Fruit fly (Drosophila melanogaster) Kc167 (cell line): ENCODE data around the gene Ostgamma.

Experiments used
- Myc ChIP-seq: fragments of >200 bp; optimal IDR thresholded peaks from 2 replicates; lab custom pipeline; 2017; ENCODE audit warnings: missing external identifiers
- Sin3A ChIP-seq: fragments of >200 bp; optimal IDR thresholded peaks from 2 replicates; lab custom pipeline; 2018; ENCODE audit warnings: missing external identifiers
- h ChIP-seq: fragments of >200 bp; optimal IDR thresholded peaks from 3 replicates; lab custom pipeline; 2018; ENCODE audit warnings: missing external identifiers
- insv ChIP-seq: fragments of >200 bp; optimal IDR thresholded peaks from 3 replicates; lab custom pipeline; 2018; ENCODE audit warnings: missing external identifiers
- psq ChIP-seq: fragments of >200 bp; optimal IDR thresholded peaks from 2 replicates; lab custom pipeline; 2017; ENCODE audit warnings: missing external identifiers
- ttk ChIP-seq: sonication (Bioruptor generic); optimal IDR thresholded peaks from 2 replicates; lab custom pipeline; 2017; ENCODE audit warnings: missing external identifiers

The Ostgamma gene

dm6 chr2L:8307817-8308551 is at the start of gene Ostgamma, which contains the start of gene Mettl14:
Gene Ostgamma, minus strand, starts transcription at chr2L:8308192.
Gene Mettl14, plus strand, starts transcription at chr2L:8308427.
- TF ChIP-seq insv (no peak), h (lab: Kevin White, UChicago) (no peak), Myc (lab: Kevin White, UChicago) (no peak), psq (lab: Kevin White, UChicago) (no peak), ttk (lab: Kevin White, UChicago) (no peak), Sin3A (lab: Kevin White, UChicago) (no peak)

- TF ChIP-seq ttk (lab: Kevin White, UChicago) (no peak), h (lab: Kevin White, UChicago) (no peak)
Observed at dm6 chr2L:8355419-8355818, 47.4 kb upstream of the Ostgamma start.

dm6 chr2L:8351864-8352263 is 43.9 kb upstream of the Ostgamma start, which contains the start of gene Mur29B:
Gene Mur29B, plus strand, starts transcription at chr2L:8352187.
- no peak for TF ChIP-seq insv
- no peak for TF ChIP-seq Myc (lab: Kevin White, UChicago)
- TF ChIP-seq h (lab: Kevin White, UChicago), result no peak
- no peak for TF ChIP-seq Sin3A (lab: Kevin White, UChicago)
- no peak for TF ChIP-seq psq (lab: Kevin White, UChicago)
- TF ChIP-seq ttk (lab: Kevin White, UChicago), result no peak

- TF ChIP-seq h (lab: Kevin White, UChicago), result no peak
- TF ChIP-seq insv, result no peak
- TF ChIP-seq ttk (lab: Kevin White, UChicago), result no peak
- no peak for TF ChIP-seq Myc (lab: Kevin White, UChicago)
- TF ChIP-seq psq (lab: Kevin White, UChicago), result no peak
- TF ChIP-seq Sin3A (lab: Kevin White, UChicago), result no peak
Observed at dm6 chr2L:8351333-8351732, 43.3 kb upstream of the Ostgamma start.

- TF ChIP-seq Myc (lab: Kevin White, UChicago), result no peak
- no peak for TF ChIP-seq h (lab: Kevin White, UChicago)
- TF ChIP-seq insv, result no peak
- TF ChIP-seq psq (lab: Kevin White, UChicago), result no peak
- no peak for TF ChIP-seq ttk (lab: Kevin White, UChicago)
- TF ChIP-seq Sin3A (lab: Kevin White, UChicago), result no peak
Observed at dm6 chr2L:8350560-8351171, 42.7 kb upstream of the Ostgamma start.

- no peak for TF ChIP-seq ttk (lab: Kevin White, UChicago)
- TF ChIP-seq insv, result no peak
- no peak for TF ChIP-seq Myc (lab: Kevin White, UChicago)
- TF ChIP-seq psq (lab: Kevin White, UChicago), result no peak
- TF ChIP-seq h (lab: Kevin White, UChicago), result no peak
- TF ChIP-seq Sin3A (lab: Kevin White, UChicago), result no peak
Observed at dm6 chr2L:8346260-8346659, 38.3 kb upstream of the Ostgamma start, which contains the start of gene CG7778. Gene CG7778, plus strand, starts transcription at chr2L:8346620.

- TF ChIP-seq ttk (lab: Kevin White, UChicago) (no peak), Myc (lab: Kevin White, UChicago) (no peak), psq (lab: Kevin White, UChicago) (no peak), insv (no peak), h (lab: Kevin White, UChicago) (no peak), Sin3A (lab: Kevin White, UChicago) (no peak)
Observed at dm6 chr2L:8344536-8344935, 36.5 kb upstream of the Ostgamma start.

- TF ChIP-seq Sin3A (lab: Kevin White, UChicago) (no peak), Myc (lab: Kevin White, UChicago) (no peak), insv (no peak), h (lab: Kevin White, UChicago) (no peak), psq (lab: Kevin White, UChicago) (no peak), ttk (lab: Kevin White, UChicago) (no peak)
Observed at dm6 chr2L:8342395-8342794, 34.4 kb upstream of the Ostgamma start, which contains the start of gene CG14273. Gene CG14273, plus strand, starts transcription at chr2L:8342695.

dm6 chr2L:8339751-8340349 is 31.9 kb upstream of the Ostgamma start:
- no peak for TF ChIP-seq h (lab: Kevin White, UChicago)
- no peak for TF ChIP-seq psq (lab: Kevin White, UChicago)
- TF ChIP-seq ttk (lab: Kevin White, UChicago), result no peak
- no peak for TF ChIP-seq insv
- no peak for TF ChIP-seq Myc (lab: Kevin White, UChicago)
- no peak for TF ChIP-seq Sin3A (lab: Kevin White, UChicago)

dm6 chr2L:8338039-8338438 is 30.0 kb upstream of the Ostgamma start, which contains the start of gene witty:
Gene witty, plus strand, starts transcription at chr2L:8338287.
- TF ChIP-seq insv, result no peak
- no peak for TF ChIP-seq Sin3A (lab: Kevin White, UChicago)
- TF ChIP-seq h (lab: Kevin White, UChicago), result no peak
- TF ChIP-seq ttk (lab: Kevin White, UChicago), result no peak
- TF ChIP-seq Myc (lab: Kevin White, UChicago), result no peak
- TF ChIP-seq psq (lab: Kevin White, UChicago), result no peak

dm6 chr2L:8334705-8335104 is 26.7 kb upstream of the Ostgamma start:
- TF ChIP-seq ttk (lab: Kevin White, UChicago) (no peak), insv (no peak), psq (lab: Kevin White, UChicago) (no peak), h (lab: Kevin White, UChicago) (no peak), Sin3A (lab: Kevin White, UChicago) (no peak), Myc (lab: Kevin White, UChicago) (no peak)
